Worm (Caenorhabditis elegans): ENCODE data around the gene fbxa-169.

ce11 chrII:13614516-13614915, 33.8 kb upstream of the fbxa-169 start:
- TF ChIP-seq ama-1 (optimal IDR thresholded peaks at IDR 0.05) (no peak), ama-1 (GFP tag; optimal IDR thresholded peaks at IDR 0.05) (no peak), pha-4 (tag; optimal IDR thresholded peaks at IDR 0.05) (no peak), F49E8.2 (tag; optimal IDR thresholded peaks at IDR 0.05; ENCODE audit: insufficient read depth) (no peak), athp-1 (tag; optimal IDR thresholded peaks at IDR 0.05) (no peak), xnd-1 (tag; optimal IDR thresholded peaks at IDR 0.05) (no peak), snpc-4 (GFP tag; optimal IDR thresholded peaks at IDR 0.05) (no peak), snpc-4 (tag; optimal IDR thresholded peaks at IDR 0.05) (no peak)
